Fruit fly (Drosophila melanogaster) whole organism, embryonic: ENCODE data around the gene CG14442.

Experiments
- Aef1 ChIP-seq: fragments of 200-800 bp; sonication (Bioruptor generic); IDR thresholded peaks from 3 replicates; pipeline ENCODE4 v1.3.6; 2022; ENCODE audit warnings: missing biosample characterization, missing genetic modification characterization
- Atf6 ChIP-seq: fragments of 200-800 bp; sonication (Bioruptor generic); IDR thresholded peaks from 2 replicates; pipeline ENCODE4 v1.3.6; 2022; ENCODE audit warnings: missing biosample characterization, missing genetic modification characterization
- CG12744 ChIP-seq: fragments of 200-800 bp; sonication (Bioruptor generic); optimal IDR thresholded peaks from 2 replicates; lab custom pipeline; 2016; ENCODE audit warnings: missing biosample characterization, missing genetic modification characterization
- CG15514 ChIP-seq: fragments of 200-800 bp; sonication (Bioruptor generic); optimal IDR thresholded peaks from 3 replicates; lab custom pipeline; 2017; ENCODE audit warnings: missing biosample characterization, missing genetic modification characterization, mild to moderate bottlenecking, moderate library complexity, missing genetic modification reagents
- CG30020 ChIP-seq: fragments of 200-800 bp; optimal IDR thresholded peaks from 2 replicates; lab custom pipeline; 2019; ENCODE audit warnings: missing biosample characterization, mild to moderate bottlenecking, missing genetic modification characterization, moderate library complexity
- CG31224 ChIP-seq: fragments of 200-800 bp; sonication (Bioruptor generic); IDR thresholded peaks from 2 replicates; pipeline ENCODE4 v1.3.6; 2022; ENCODE audit warnings: missing biosample characterization, missing genetic modification characterization
- CG3838 ChIP-seq: fragments of 200-800 bp; sonication (Bioruptor generic); optimal IDR thresholded peaks from 3 replicates; lab custom pipeline; 2016; ENCODE audit warnings: missing biosample characterization, missing genetic modification characterization
- CG4328 ChIP-seq: fragments of 200-800 bp; sonication (Bioruptor generic); optimal IDR thresholded peaks from 3 replicates; lab custom pipeline; 2017; ENCODE audit warnings: missing biosample characterization, missing genetic modification reagents, missing genetic modification characterization
- CG4424 ChIP-seq: fragments of 200-800 bp; sonication (Bioruptor generic); optimal IDR thresholded peaks from 3 replicates; lab custom pipeline; 2016; ENCODE audit warnings: missing biosample characterization, missing genetic modification characterization
- CG4707 ChIP-seq: fragments of 200-800 bp; sonication (Bioruptor generic); optimal IDR thresholded peaks from 2 replicates; lab custom pipeline; 2018; ENCODE audit warnings: missing biosample characterization, mild to moderate bottlenecking, missing genetic modification characterization, moderate library complexity
- CG6765 ChIP-seq: fragments of 200-800 bp; sonication (Bioruptor generic); optimal IDR thresholded peaks from 3 replicates; lab custom pipeline; 2017; ENCODE audit warnings: missing biosample characterization, mild to moderate bottlenecking, missing genetic modification characterization
- CG8359 ChIP-seq: fragments of 200-800 bp; sonication (Bioruptor generic); optimal IDR thresholded peaks from 2 replicates; lab custom pipeline; 2017; ENCODE audit warnings: missing biosample characterization, mild to moderate bottlenecking, missing genetic modification characterization, borderline replicate concordance
- CG8924 ChIP-seq: fragments of 200-800 bp; optimal IDR thresholded peaks from 3 replicates; lab custom pipeline; 2019; ENCODE audit warnings: missing biosample characterization, mild to moderate bottlenecking, missing genetic modification characterization, moderate library complexity
- Dp ChIP-seq: fragments of 200-800 bp; sonication (Bioruptor generic); optimal IDR thresholded peaks from 2 replicates; lab custom pipeline; 2018; ENCODE audit warnings: missing biosample characterization, mild to moderate bottlenecking, missing genetic modification characterization, moderate library complexity
- Fer2 ChIP-seq: fragments of 200-800 bp; sonication (Bioruptor generic); optimal IDR thresholded peaks from 2 replicates; lab custom pipeline; 2018; ENCODE audit warnings: missing biosample characterization, mild to moderate bottlenecking, missing genetic modification characterization, moderate library complexity
- GATAe ChIP-seq: fragments of 200-800 bp; sonication (Bioruptor generic); conservative IDR thresholded peaks from 2 replicates; pipeline ENCODE4 v1.3.6; 2022; ENCODE audit warnings: missing biosample characterization, missing genetic modification characterization
- Gug ChIP-seq: fragments of 200-800 bp; sonication (Bioruptor generic); IDR thresholded peaks from 4 replicates; pipeline ENCODE4 v1.3.6; 2022; ENCODE audit warnings: missing biosample characterization, missing genetic modification characterization
- Lhr ChIP-seq: fragments of 200-800 bp; sonication (Bioruptor generic); optimal IDR thresholded peaks from 3 replicates; lab custom pipeline; 2017; ENCODE audit warnings: mild to moderate bottlenecking, missing biosample characterization, missing genetic modification reagents, missing genetic modification characterization
- Lpt ChIP-seq: fragments of >200 bp; optimal IDR thresholded peaks from 2 replicates; lab custom pipeline; 2018; ENCODE audit warnings: missing biosample characterization, missing genetic modification characterization
- Pdp1 ChIP-seq, 2 experiments: fragments of 200-800 bp; sonication (Bioruptor generic); optimal IDR thresholded peaks; 3 replicates each; lab custom pipeline; 2016; ENCODE audit warnings: missing biosample characterization in 2 of 2, missing genetic modification characterization in 2 of 2, mild to moderate bottlenecking in 1 of 2, moderate library complexity in 1 of 2
- Ravus ChIP-seq: fragments of 200-800 bp; sonication (Bioruptor generic); IDR thresholded peaks from 2 replicates; pipeline ENCODE4 v1.3.6; 2022; ENCODE audit warnings: missing biosample characterization, missing genetic modification characterization
- Rx ChIP-seq: fragments of 200-800 bp; sonication (Bioruptor generic); IDR thresholded peaks from 2 replicates; pipeline ENCODE4 v1.3.6; 2022; ENCODE audit warnings: missing biosample characterization, missing genetic modification characterization
- Six4 ChIP-seq: fragments of 200-800 bp; sonication (Bioruptor generic); optimal IDR thresholded peaks from 2 replicates; lab custom pipeline; 2016; ENCODE audit warnings: missing biosample characterization, missing genetic modification characterization
- Trl ChIP-seq, 3 experiments: fragments of >200 bp in 2 of 3; fragments of 200-800 bp in 1 of 3; sonication (Bioruptor generic) in 1 of 3; optimal IDR thresholded peaks; 2 replicates in 1 of 3; 3 replicates in 2 of 3; lab custom pipeline; 2016 to 2017; ENCODE audit warnings: missing biosample characterization in 1 of 3, missing genetic modification characterization in 1 of 3
- Vsx1 ChIP-seq: fragments of 200-800 bp; sonication (Bioruptor generic); optimal IDR thresholded peaks from 2 replicates; lab custom pipeline; 2017; ENCODE audit warnings: missing biosample characterization, mild to moderate bottlenecking, missing genetic modification characterization, missing genetic modification reagents
- ac ChIP-seq: fragments of 200-800 bp; sonication (Bioruptor generic); optimal IDR thresholded peaks from 3 replicates; lab custom pipeline; 2017; ENCODE audit warnings: missing biosample characterization, mild to moderate bottlenecking, missing genetic modification characterization
- ara ChIP-seq: fragments of 200-800 bp; sonication (Bioruptor generic); IDR thresholded peaks from 2 replicates; pipeline ENCODE4 v1.3.6; 2022; ENCODE audit warnings: missing biosample characterization, missing genetic modification characterization
- ash1 ChIP-seq: fragments of 200-800 bp; sonication (Bioruptor generic); optimal IDR thresholded peaks from 2 replicates; lab custom pipeline; 2018; ENCODE audit warnings: missing biosample characterization, mild to moderate bottlenecking, missing genetic modification characterization
- az2 ChIP-seq: fragments of 200-800 bp; sonication (Bioruptor generic); optimal IDR thresholded peaks from 3 replicates; lab custom pipeline; 2016; ENCODE audit warnings: missing biosample characterization, missing genetic modification characterization
- cas ChIP-seq: fragments of 200-800 bp; sonication (Bioruptor generic); IDR thresholded peaks from 2 replicates; pipeline ENCODE4 v1.3.6; 2022; ENCODE audit warnings: missing biosample characterization, missing genetic modification characterization
- cg ChIP-seq: fragments of 200-800 bp; sonication (Bioruptor generic); optimal IDR thresholded peaks from 3 replicates; lab custom pipeline; 2019; ENCODE audit warnings: missing biosample characterization, mild to moderate bottlenecking, missing genetic modification characterization, moderate library complexity
- dan ChIP-seq: fragments of 200-800 bp; sonication (Bioruptor generic); IDR thresholded peaks from 2 replicates; pipeline ENCODE4 v1.3.6; 2022; ENCODE audit warnings: missing biosample characterization, missing genetic modification characterization
- eve ChIP-seq, 2 experiments: fragments of >200 bp; optimal IDR thresholded peaks; 2 replicates each; lab custom pipeline; 2017; ENCODE audit warnings: missing biosample characterization in 2 of 2, missing genetic modification characterization in 2 of 2
- exex ChIP-seq: fragments of 200-800 bp; sonication (Bioruptor generic); optimal IDR thresholded peaks from 4 replicates; lab custom pipeline; 2018; ENCODE audit warnings: missing biosample characterization, mild to moderate bottlenecking, missing genetic modification characterization, moderate library complexity
- grn ChIP-seq: fragments of 200-800 bp; sonication (Bioruptor generic); optimal IDR thresholded peaks from 3 replicates; lab custom pipeline; 2017; ENCODE audit warnings: missing biosample characterization, missing genetic modification characterization
- jumu ChIP-seq: fragments of 200-800 bp; sonication (Bioruptor generic); optimal IDR thresholded peaks from 3 replicates; lab custom pipeline; 2016; ENCODE audit warnings: missing biosample characterization, missing genetic modification characterization
- klu ChIP-seq: fragments of 200-800 bp; sonication (Bioruptor generic); IDR thresholded peaks from 2 replicates; pipeline ENCODE4 v1.3.6; 2022; ENCODE audit warnings: missing biosample characterization, missing genetic modification characterization
- kni ChIP-seq: fragments of 200-800 bp; sonication (Bioruptor generic); optimal IDR thresholded peaks from 3 replicates; lab custom pipeline; 2017; ENCODE audit warnings: mild to moderate bottlenecking, missing biosample characterization, missing genetic modification reagents, missing genetic modification characterization
- lab ChIP-seq: fragments of 200-800 bp; sonication (Bioruptor generic); optimal IDR thresholded peaks from 3 replicates; lab custom pipeline; 2017; ENCODE audit warnings: missing biosample characterization, missing genetic modification characterization, mild to moderate bottlenecking, moderate library complexity, missing genetic modification reagents
- mirr ChIP-seq: fragments of 200-800 bp; sonication (Bioruptor generic); optimal IDR thresholded peaks from 3 replicates; lab custom pipeline; 2018; ENCODE audit warnings: missing biosample characterization, mild to moderate bottlenecking, missing genetic modification characterization
- nerfin-2 ChIP-seq: fragments of 200-800 bp; sonication (Bioruptor generic); IDR thresholded peaks from 2 replicates; pipeline ENCODE4 v1.3.6; 2022; ENCODE audit warnings: missing biosample characterization, missing genetic modification characterization; ENCODE audit not compliant: partially characterized antibody
- org-1 ChIP-seq: fragments of 200-800 bp; sonication (Bioruptor generic); optimal IDR thresholded peaks from 2 replicates; lab custom pipeline; 2017; ENCODE audit warnings: missing biosample characterization, missing genetic modification characterization
- otp ChIP-seq: fragments of 200-800 bp; sonication (Bioruptor generic); IDR thresholded peaks from 3 replicates; pipeline ENCODE4, ENCODE4 v1.3.6; 2022; ENCODE audit warnings: missing biosample characterization, missing genetic modification characterization
- pnt ChIP-seq: fragments of 200-800 bp; sonication (Bioruptor generic); optimal IDR thresholded peaks from 3 replicates; lab custom pipeline; 2016; ENCODE audit warnings: missing biosample characterization, missing genetic modification characterization
- pros ChIP-seq: fragments of 200-800 bp; sonication (Bioruptor generic); optimal IDR thresholded peaks from 3 replicates; lab custom pipeline; 2019; ENCODE audit warnings: missing biosample characterization, mild to moderate bottlenecking, missing genetic modification characterization, moderate library complexity
- sd ChIP-seq: fragments of 200-800 bp; sonication (Bioruptor generic); optimal IDR thresholded peaks from 3 replicates; lab custom pipeline; 2018; ENCODE audit warnings: missing biosample characterization, mild to moderate bottlenecking, missing genetic modification characterization, moderate library complexity
- sug ChIP-seq: fragments of 200-800 bp; optimal IDR thresholded peaks from 2 replicates; lab custom pipeline; 2019; ENCODE audit warnings: missing biosample characterization, mild to moderate bottlenecking, missing genetic modification characterization, moderate library complexity
- tio ChIP-seq: fragments of 200-800 bp; sonication (Bioruptor generic); optimal IDR thresholded peaks from 2 replicates; lab custom pipeline; 2017; ENCODE audit warnings: missing biosample characterization, missing genetic modification characterization, inconsistent platforms
- toy ChIP-seq: fragments of 200-800 bp; sonication (Bioruptor generic); IDR thresholded peaks from 2 replicates; pipeline ENCODE4 v1.3.6; 2022; ENCODE audit warnings: missing biosample characterization, missing genetic modification characterization
- trh ChIP-seq: fragments of 200-800 bp; sonication (Bioruptor generic); optimal IDR thresholded peaks from 2 replicates; lab custom pipeline; 2016; ENCODE audit warnings: missing biosample characterization, missing genetic modification characterization

CG14442 gene

DNA sequence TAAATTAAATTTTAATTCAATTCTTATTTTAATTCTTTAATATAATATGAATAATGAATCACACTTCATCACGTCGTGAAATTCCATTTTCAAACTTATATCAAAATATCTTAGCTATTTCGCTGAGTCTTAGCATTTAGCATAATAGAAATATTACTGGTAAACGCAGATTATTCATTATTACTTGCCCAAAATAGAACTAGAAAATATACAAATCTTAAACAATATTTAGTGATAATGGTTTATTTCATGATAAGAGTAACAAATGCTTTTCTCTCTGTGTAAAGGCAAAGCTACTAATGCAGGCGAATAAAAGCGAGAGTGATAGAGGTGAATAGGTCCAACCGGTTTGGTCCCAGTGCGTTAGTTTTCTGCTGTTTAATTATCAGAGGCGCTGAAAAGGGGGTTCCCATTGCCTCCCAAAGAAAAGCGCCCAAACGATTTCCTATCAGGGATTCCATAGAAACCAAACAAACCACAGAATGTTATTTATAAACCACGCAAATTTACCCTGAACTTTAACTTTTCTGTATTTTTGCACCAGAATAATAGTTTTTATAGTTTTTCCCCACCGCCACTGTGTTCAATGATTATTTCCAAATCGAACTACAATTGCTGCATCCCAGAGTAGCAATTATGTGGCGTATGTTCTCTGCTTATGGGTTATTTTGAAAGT is 31.8 kb downstream of the CG14442 start (continued):
- no peak for TF ChIP-seq Dp (GFP tag; lab: Kevin White, UChicago)
- TF ChIP-seq cas (GFP tag; lab: Robert Waterston, UW), result no peak
- no peak for TF ChIP-seq nerfin-2 (GFP tag; lab: Robert Waterston, UW)
- TF ChIP-seq Atf6 (GFP tag; lab: Robert Waterston, UW), result no peak
- TF ChIP-seq Six4 (GFP tag; lab: Kevin White, UChicago), result no peak
- peak; percentile 58 for TF ChIP-seq lab (GFP tag; lab: Kevin White, UChicago)
- TF ChIP-seq GATAe (GFP tag; lab: Robert Waterston, UW), result no peak
- no peak for TF ChIP-seq org-1 (GFP tag; lab: Kevin White, UChicago)
- peak; percentile 23 for TF ChIP-seq CG15514 (GFP tag; lab: Kevin White, UChicago)
- TF ChIP-seq Aef1, result peak; percentile 37; the same call in 1 of the 3 replicates
- no peak for TF ChIP-seq CG3838 (GFP tag; lab: Kevin White, UChicago)
- TF ChIP-seq pros (GFP tag; lab: Kevin White, UChicago), result no peak
- no peak for TF ChIP-seq az2
- TF ChIP-seq dan (GFP tag; lab: Robert Waterston, UW), result no peak
- no peak for TF ChIP-seq ac (GFP tag; lab: Kevin White, UChicago)
- TF ChIP-seq sug (tag; lab: Kevin White, UChicago), result no peak
- TF ChIP-seq CG8359 (GFP tag; lab: Kevin White, UChicago), result no peak
- TF ChIP-seq Rx, result no peak; the same call in 1 of the 2 replicates
- no peak for TF ChIP-seq CG4707 (GFP tag; lab: Kevin White, UChicago)
- no peak for TF ChIP-seq CG8924 (tag; lab: Kevin White, UChicago)
- no peak for TF ChIP-seq CG12744
- TF ChIP-seq Vsx1, result no peak
- 0 out of 2 replicates have a peak, but pooled peaks have one; percentile 8 for TF ChIP-seq CG31224
- no peak for TF ChIP-seq kni (GFP tag; lab: Kevin White, UChicago)
- TF ChIP-seq jumu (GFP tag; lab: Kevin White, UChicago), result peak; percentile 29
- TF ChIP-seq Fer2 (tag; lab: Kevin White, UChicago), result no peak
- TF ChIP-seq tio (GFP tag; lab: Kevin White, UChicago), result no peak
- TF ChIP-seq Lpt (GFP tag; lab: Kevin White, UChicago), result no peak
- TF ChIP-seq CG4328 (GFP tag; lab: Kevin White, UChicago), result no peak
- TF ChIP-seq CG4424, result no peak
- no peak for TF ChIP-seq ara
- no peak for TF ChIP-seq Lhr (GFP tag; lab: Kevin White, UChicago)
- TF ChIP-seq otp (GFP tag; lab: Robert Waterston, UW), result peak; percentile 52; the same call in 1 of the 3 replicates
- no peak for TF ChIP-seq toy
- no peak for TF ChIP-seq trh (GFP tag; lab: Kevin White, UChicago)
- TF ChIP-seq klu (GFP tag; lab: Robert Waterston, UW), result no peak
- TF ChIP-seq Ravus (GFP tag; lab: Robert Waterston, UW), result no peak
- TF ChIP-seq CG30020 (tag; lab: Kevin White, UChicago), result no peak
- TF ChIP-seq ash1 (GFP tag; lab: Kevin White, UChicago), result no peak

DNA sequence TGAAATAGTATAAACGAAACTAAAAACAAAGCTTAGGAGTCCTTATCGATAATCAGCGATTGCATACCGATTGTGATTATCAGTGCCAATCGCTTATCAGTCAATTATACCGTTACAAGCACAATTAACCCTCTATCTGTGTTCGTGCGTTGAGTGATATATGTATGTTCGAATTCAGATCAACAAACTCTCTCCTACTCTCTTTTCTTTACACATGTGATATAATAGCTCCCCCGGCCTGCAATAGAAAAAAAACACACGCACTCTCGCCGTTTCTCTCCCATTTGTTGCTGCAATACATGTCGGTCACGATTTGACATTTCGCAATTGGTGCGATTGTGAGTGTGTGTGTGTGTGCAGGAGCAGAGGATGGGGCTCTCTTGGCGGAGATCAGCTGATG is 32.4 kb downstream of the CG14442 start:
- peak; percentile 4 for TF ChIP-seq sd (tag; lab: Kevin White, UChicago)
- peak; percentile 87 for TF ChIP-seq grn
- TF ChIP-seq mirr (GFP tag; lab: Kevin White, UChicago), result peak; percentile 10
- no peak for TF ChIP-seq pnt (GFP tag; lab: Kevin White, UChicago)
- TF ChIP-seq Pdp1 (GFP tag; optimal IDR thresholded peaks at IDR 0.05; lab: Kevin White, UChicago), result peak in 1 of 2 experiments; percentile 92
- TF ChIP-seq cg (GFP tag; lab: Kevin White, UChicago), result peak; percentile 56
- peak; percentile 89 for TF ChIP-seq exex (tag; lab: Kevin White, UChicago)
- TF ChIP-seq Gug, result no peak
- peak in 1 of 2 experiments; percentile 29 for TF ChIP-seq eve (GFP tag; optimal IDR thresholded peaks at IDR 0.05; lab: Kevin White, UChicago)
- peak in 1 of 2 experiments; percentile 24 for TF ChIP-seq Trl (optimal IDR thresholded peaks at IDR 0.05; lab: Kevin White, UChicago)
- TF ChIP-seq Trl (GFP tag; optimal IDR thresholded peaks at IDR 0.05; lab: Kevin White, UChicago), result no peak
- no peak for TF ChIP-seq CG6765
- TF ChIP-seq sug (tag; lab: Kevin White, UChicago), result peak; percentile 54
